Worm (Caenorhabditis elegans) whole organism, L4 larva: Measurements from ENCODE around the gene pqn-18.

Experiments used
- F37D6.2 ChIP-seq: sonication (generic microtip); optimal IDR thresholded peaks from 2 replicates; lab custom pipeline; 2016; ENCODE audit warnings: mild to moderate bottlenecking, missing genetic modification characterization, missing compliant biosample characterization
- R02D3.7 ChIP-seq: fragments of 150-350 bp; sonication (generic microtip); optimal IDR thresholded peaks from 3 replicates; lab custom pipeline; 2014; ENCODE audit warnings: missing biosample characterization, missing genetic modification characterization
- T20F7.1 ChIP-seq: fragments of 200-800 bp; sonication (Bioruptor generic); optimal IDR thresholded peaks from 2 replicates; lab custom pipeline; 2018; ENCODE audit warnings: mild to moderate bottlenecking, missing genetic modification characterization, missing compliant biosample characterization
- aha-1 ChIP-seq: fragments of 150-350 bp; peaks from one replicate; lab custom pipeline; 2014; ENCODE audit warnings: missing biosample characterization, missing genetic modification characterization
- ceh-44 ChIP-seq: fragments of 200-800 bp; sonication (Bioruptor generic); IDR thresholded peaks from 2 replicates; pipeline ENCODE4 v1.3.6; 2022; ENCODE audit warnings: missing genetic modification reagents, missing genetic modification characterization, missing compliant biosample characterization
- ceh-62 ChIP-seq: sonication (generic microtip); optimal IDR thresholded peaks from 2 replicates; lab custom pipeline; 2017; ENCODE audit warnings: missing biosample characterization, missing genetic modification characterization
- daf-16 ChIP-seq, 3 experiments: sonication (generic microtip); optimal IDR thresholded peaks; 2 replicates each; lab custom pipeline; 2016 to 2017; ENCODE audit warnings: missing genetic modification characterization in 3 of 3, missing genetic modification reagents in 3 of 3, mild to moderate bottlenecking in 2 of 3, missing compliant biosample characterization in 2 of 3, missing biosample characterization in 1 of 3, moderate library complexity in 1 of 3
- dmd-6 ChIP-seq: fragments of 200-800 bp; sonication (Bioruptor generic); IDR thresholded peaks from 2 replicates; pipeline ENCODE4 v1.3.6; 2022; ENCODE audit warnings: missing genetic modification reagents, missing genetic modification characterization, missing compliant biosample characterization
- dpl-1 ChIP-seq: fragments of 150-350 bp; optimal IDR thresholded peaks from 2 replicates; lab custom pipeline; 2014; ENCODE audit warnings: missing biosample characterization, missing genetic modification reagents, missing genetic modification characterization
- duxl-1 ChIP-seq: sonication (generic microtip); optimal IDR thresholded peaks from 2 replicates; lab custom pipeline; 2016; ENCODE audit warnings: mild to moderate bottlenecking, missing genetic modification characterization, moderate library complexity, missing compliant biosample characterization; ENCODE audit not compliant: poor library complexity
- dve-1 ChIP-seq: sonication (generic microtip); optimal IDR thresholded peaks from 2 replicates; lab custom pipeline; 2017; ENCODE audit warnings: antibody characterized with exemption, mild to moderate bottlenecking, missing genetic modification characterization, missing compliant biosample characterization; ENCODE audit not compliant: insufficient read depth
- egl-43 ChIP-seq: fragments of 200-800 bp; sonication (Bioruptor generic); IDR thresholded peaks from 2 replicates; pipeline ENCODE4 v1.3.6; 2022; ENCODE audit warnings: missing genetic modification reagents, missing genetic modification characterization, missing compliant biosample characterization
- fos-1 ChIP-seq: fragments of 150-350 bp; optimal IDR thresholded peaks from 2 replicates; lab custom pipeline; 2014; ENCODE audit warnings: missing biosample characterization, missing genetic modification characterization
- hlh-11 ChIP-seq: fragments of 200-800 bp; sonication (Bioruptor generic); optimal IDR thresholded peaks from 2 replicates; lab custom pipeline; 2018; ENCODE audit warnings: mild to moderate bottlenecking, missing genetic modification characterization, missing compliant biosample characterization
- hlh-30 ChIP-seq: sonication (generic microtip); optimal IDR thresholded peaks from 2 replicates; lab custom pipeline; 2017; ENCODE audit warnings: antibody characterized with exemption, mild to moderate bottlenecking, missing genetic modification characterization, missing compliant biosample characterization; ENCODE audit not compliant: insufficient read depth
- lin-1 ChIP-seq: fragments of 200-800 bp; sonication (Bioruptor generic); IDR thresholded peaks from 2 replicates; pipeline ENCODE4 v1.3.6; 2022; ENCODE audit warnings: missing genetic modification reagents, missing genetic modification characterization, missing compliant biosample characterization
- lin-13 ChIP-seq: fragments of 150-350 bp; optimal IDR thresholded peaks from 2 replicates; lab custom pipeline; 2014; ENCODE audit warnings: missing biosample characterization, missing genetic modification reagents, missing genetic modification characterization
- lin-38 ChIP-seq: fragments of 200-800 bp; sonication (Bioruptor generic); IDR thresholded peaks from 2 replicates; pipeline ENCODE4 v1.3.6; 2022; ENCODE audit warnings: missing genetic modification reagents, missing genetic modification characterization, missing compliant biosample characterization
- lin-39 ChIP-seq: fragments of 150-350 bp; optimal IDR thresholded peaks from 2 replicates; lab custom pipeline; 2014; ENCODE audit warnings: missing biosample characterization, missing genetic modification reagents, missing genetic modification characterization
- lsy-2 ChIP-seq, 2 experiments: fragments of 150-350 bp in 1 of 2; sonication (generic microtip) in 1 of 2; optimal IDR thresholded peaks; 2 replicates each; lab custom pipeline; 2014 to 2017; ENCODE audit warnings: missing biosample characterization in 2 of 2, missing genetic modification characterization in 2 of 2
- mdl-1 ChIP-seq, 2 experiments: fragments of 150-350 bp in 1 of 2; sonication (generic microtip) in 1 of 2; optimal IDR thresholded peaks; 2 replicates each; lab custom pipeline; 2014 to 2017; ENCODE audit warnings: missing biosample characterization in 2 of 2, missing genetic modification characterization in 2 of 2
- mdt-29 ChIP-seq: fragments of 200-800 bp; sonication (Bioruptor generic); IDR thresholded peaks from 2 replicates; pipeline ENCODE4 v1.3.6; 2022; ENCODE audit warnings: missing genetic modification reagents, missing genetic modification characterization, missing compliant biosample characterization
- mep-1 ChIP-seq: fragments of 150-350 bp; sonication (generic microtip); optimal IDR thresholded peaks from 3 replicates; lab custom pipeline; 2014; ENCODE audit warnings: missing biosample characterization, missing genetic modification characterization
- mes-2 ChIP-seq: sonication (generic microtip); optimal IDR thresholded peaks from 2 replicates; lab custom pipeline; 2016; ENCODE audit warnings: missing genotype, mild to moderate bottlenecking, missing genetic modification characterization, missing compliant biosample characterization; ENCODE audit not compliant: poor library complexity, severe bottlenecking
- mxl-3 ChIP-seq: fragments of 200-800 bp; sonication (Bioruptor generic); optimal IDR thresholded peaks from 2 replicates; lab custom pipeline; 2018; ENCODE audit warnings: mild to moderate bottlenecking, missing genetic modification characterization, missing compliant biosample characterization
- nhr-102 ChIP-seq: sonication (generic microtip); optimal IDR thresholded peaks from 2 replicates; lab custom pipeline; 2016; ENCODE audit warnings: mild to moderate bottlenecking, missing genetic modification characterization, moderate library complexity, missing compliant biosample characterization
- nhr-25 ChIP-seq: sonication (generic microtip); optimal IDR thresholded peaks from 2 replicates; lab custom pipeline; 2017; ENCODE audit warnings: missing genetic modification characterization, mild to moderate bottlenecking, missing compliant biosample characterization, antibody characterized with exemption, moderate library complexity, borderline replicate concordance; ENCODE audit not compliant: insufficient read depth
- nhr-28 ChIP-seq: fragments of 150-350 bp; optimal IDR thresholded peaks from 2 replicates; lab custom pipeline; 2014; ENCODE audit warnings: missing biosample characterization, missing genetic modification characterization
- nhr-42 ChIP-seq: fragments of 200-800 bp; sonication (Bioruptor generic); IDR thresholded peaks from 2 replicates; pipeline ENCODE4 v1.3.6; 2022; ENCODE audit warnings: missing genetic modification characterization, missing compliant biosample characterization
- nhr-6 ChIP-seq: fragments of 150-350 bp; optimal IDR thresholded peaks from 2 replicates; lab custom pipeline; 2014; ENCODE audit warnings: missing biosample characterization, missing genetic modification characterization
- nhr-76 ChIP-seq: fragments of 150-350 bp; optimal IDR thresholded peaks from 2 replicates; lab custom pipeline; 2014; ENCODE audit warnings: missing biosample characterization, missing genetic modification characterization
- nhr-77 ChIP-seq: fragments of 150-350 bp; optimal IDR thresholded peaks from 2 replicates; lab custom pipeline; 2014; ENCODE audit warnings: missing biosample characterization, missing genetic modification characterization
- pha-4 ChIP-seq, 2 experiments: fragments of 150-350 bp in 1 of 2; fragments of 200-800 bp in 1 of 2; sonication (Bioruptor generic) in 1 of 2; IDR thresholded peaks in 1 of 2; optimal IDR thresholded peaks in 1 of 2; 2 replicates each; pipeline versions ENCODE4 v1.3.6 to Lab custom; 2014 to 2022; ENCODE audit warnings: missing genetic modification characterization in 2 of 2, missing genetic modification reagents in 2 of 2, missing biosample characterization in 1 of 2, missing compliant biosample characterization in 1 of 2
- pqm-1 ChIP-seq: sonication (generic microtip); optimal IDR thresholded peaks from 2 replicates; lab custom pipeline; 2017; ENCODE audit warnings: missing biosample characterization, missing genetic modification characterization
- rbr-2 ChIP-seq: sonication (generic microtip); optimal IDR thresholded peaks from 2 replicates; lab custom pipeline; 2016; ENCODE audit warnings: missing genotype, missing genetic modification characterization, missing compliant biosample characterization
- set-16 ChIP-seq: fragments of 200-800 bp; sonication (Bioruptor generic); IDR thresholded peaks from 2 replicates; pipeline ENCODE4 v1.3.6; 2022; ENCODE audit warnings: missing genetic modification reagents, missing genetic modification characterization, missing compliant biosample characterization
- spr-1 ChIP-seq: sonication (generic microtip); optimal IDR thresholded peaks from 2 replicates; lab custom pipeline; 2016; ENCODE audit warnings: mild to moderate bottlenecking, missing genetic modification characterization, missing compliant biosample characterization
- spr-3 ChIP-seq: fragments of 200-800 bp; sonication (Bioruptor generic); optimal IDR thresholded peaks from 2 replicates; lab custom pipeline; 2018; ENCODE audit warnings: mild to moderate bottlenecking, missing genetic modification characterization, missing compliant biosample characterization
- tag-97 ChIP-seq: fragments of 200-800 bp; sonication (Bioruptor generic); IDR thresholded peaks from 2 replicates; pipeline ENCODE4 v1.3.6; 2022; ENCODE audit warnings: missing genetic modification characterization, missing compliant biosample characterization
- tra-1 ChIP-seq: fragments of 200-800 bp; sonication (Bioruptor generic); IDR thresholded peaks from 2 replicates; pipeline ENCODE4 v1.3.6; 2022; ENCODE audit warnings: missing genetic modification reagents, missing genetic modification characterization, missing compliant biosample characterization
- unc-130 ChIP-seq: sonication (generic microtip); optimal IDR thresholded peaks from 2 replicates; lab custom pipeline; 2016; ENCODE audit warnings: missing genetic modification reagents, missing genetic modification characterization, missing compliant biosample characterization
- unc-62 ChIP-seq, 3 experiments: fragments of 150-350 bp in 1 of 3; sonication (generic microtip); optimal IDR thresholded peaks in 2 of 3; peaks in 1 of 3; 1 replicate in 1 of 3; 2 replicates in 2 of 3; lab custom pipeline; 2014 to 2017; ENCODE audit warnings: missing biosample characterization in 3 of 3, missing genetic modification characterization in 3 of 3, missing genetic modification reagents in 3 of 3, missing genotype in 1 of 3
- zfp-2 ChIP-seq: sonication (generic microtip); optimal IDR thresholded peaks from 2 replicates; lab custom pipeline; 2016; ENCODE audit warnings: mild to moderate bottlenecking, missing genetic modification characterization, missing compliant biosample characterization
- ztf-11 ChIP-seq: fragments of 150-350 bp; optimal IDR thresholded peaks from 2 replicates; lab custom pipeline; 2014; ENCODE audit warnings: missing biosample characterization, missing genetic modification characterization

The pqn-18 gene

ce11 chrX:12907502-12907901 lies at the start of gene pqn-18:
Gene pqn-18, plus strand, starts transcription at chrX:12907832.
- TF ChIP-seq zfp-2 = no peak
- no peak for TF ChIP-seq unc-130 (GFP tag; lab: Kevin White, UChicago)
- TF ChIP-seq mep-1 = peak; percentile 24
- peak in 1 of 2 experiments; percentile 13 for TF ChIP-seq mdl-1 (tag; optimal IDR thresholded peaks at IDR 0.05; lab: Kevin White, UChicago)
- peak; percentile 34 for TF ChIP-seq hlh-30
- peak; percentile 45; the same call in 1 of the 2 replicates for TF ChIP-seq dmd-6 (GFP tag; lab: Robert Waterston, UW)
- peak; percentile 72 for TF ChIP-seq nhr-28 (tag; lab: Kevin White, UChicago)
- TF ChIP-seq unc-62 (GFP tag; optimal IDR thresholded peaks at IDR 0.05 in 1 of 2; lab: Kevin White, UChicago) = peak in 1 of 2 experiments; percentile 66
- TF ChIP-seq unc-62 (tag; optimal IDR thresholded peaks at IDR 0.05; lab: Kevin White, UChicago) = no peak
- TF ChIP-seq, all 104 proteins: peak for 6

DNA sequence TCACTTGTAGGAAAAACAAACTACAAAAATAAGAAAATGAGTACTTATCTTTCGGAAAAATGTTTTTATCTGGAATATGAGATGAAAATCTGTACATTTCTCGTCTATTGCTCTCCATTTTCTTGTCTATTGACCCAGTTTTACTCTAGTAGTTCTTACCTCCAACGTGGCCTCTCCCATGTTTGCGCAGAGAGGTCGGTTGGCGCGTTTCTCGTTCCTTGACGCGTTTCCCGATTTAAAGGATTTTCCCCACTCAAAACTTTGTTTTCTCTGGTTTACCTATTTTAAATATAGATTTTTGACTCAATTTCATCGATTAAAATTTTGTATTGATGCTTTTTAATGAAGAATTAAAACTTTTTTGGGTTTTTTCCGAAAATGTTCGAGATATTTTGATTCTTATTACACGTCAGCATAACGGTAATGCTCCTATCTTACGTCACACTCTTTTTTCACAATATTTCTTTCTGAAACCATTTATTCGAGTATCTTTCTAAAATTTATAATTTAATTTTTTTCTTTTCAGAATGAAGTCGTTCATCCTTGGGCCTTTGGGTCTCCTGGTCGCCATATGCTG lies 46.8 kb upstream of the pqn-18 start, which contains the start of gene T14G8.3:
Gene T14G8.3 (plus strand): TSS at position 527 of the 577 bp plus-strand sequence.
- peak in 1 of 2 experiments; percentile 41 for TF ChIP-seq mdl-1 (tag; optimal IDR thresholded peaks at IDR 0.05; lab: Kevin White, UChicago)
- no peak for TF ChIP-seq nhr-76 (tag; lab: Kevin White, UChicago)
- no peak for TF ChIP-seq daf-16 (GFP tag; optimal IDR thresholded peaks at IDR 0.05; lab: Kevin White, UChicago)
- peak; percentile 52 for TF ChIP-seq daf-16 (tag; optimal IDR thresholded peaks at IDR 0.05; lab: Kevin White, UChicago)
- TF ChIP-seq F37D6.2 = no peak
- TF ChIP-seq fos-1 (tag; lab: Kevin White, UChicago) = no peak
- TF ChIP-seq nhr-25 = peak; percentile 11
- peak; percentile 39 for TF ChIP-seq hlh-30
- peak; percentile 69 for TF ChIP-seq dve-1 (tag; lab: Kevin White, UChicago)
- TF ChIP-seq duxl-1 (tag; lab: Kevin White, UChicago) = no peak
- peak; percentile 7 for TF ChIP-seq pqm-1
- TF ChIP-seq mxl-3 (GFP tag; lab: Kevin White, UChicago) = peak; percentile 19
- peak; percentile 69 for TF ChIP-seq mes-2
- peak; percentile 77 for TF ChIP-seq aha-1
- peak; percentile 68 for TF ChIP-seq hlh-11 (tag; lab: Kevin White, UChicago)
- peak in 1 of 2 experiments; percentile 75 for TF ChIP-seq lsy-2 (tag; optimal IDR thresholded peaks at IDR 0.05; lab: Kevin White, UChicago)
- TF ChIP-seq ceh-44 (GFP tag; lab: Robert Waterston, UW) = no peak
- peak; percentile 83 for TF ChIP-seq mep-1
- peak; percentile 45 for TF ChIP-seq T20F7.1 (GFP tag; lab: Kevin White, UChicago)
- TF ChIP-seq rbr-2 (tag; lab: Kevin White, UChicago) = peak; percentile 44
- TF ChIP-seq nhr-6 (tag; lab: Kevin White, UChicago) = peak; percentile 57
- TF ChIP-seq dpl-1 (GFP tag; lab: Kevin White, UChicago) = peak; percentile 49
- no peak for TF ChIP-seq nhr-42 (GFP tag; lab: Robert Waterston, UW)
- TF ChIP-seq dmd-6 (GFP tag; lab: Robert Waterston, UW) = peak; percentile 26; the same call in 1 of the 2 replicates
- no peak for TF ChIP-seq egl-43 (GFP tag; lab: Robert Waterston, UW)
- TF ChIP-seq nhr-77 (tag; lab: Kevin White, UChicago) = peak; percentile 52
- TF ChIP-seq lin-38 (GFP tag; lab: Robert Waterston, UW) = no peak
- no peak for TF ChIP-seq ztf-11 (tag; lab: Kevin White, UChicago)
- peak; percentile 23 for TF ChIP-seq nhr-102 (tag; lab: Kevin White, UChicago)
- peak; percentile 58 for TF ChIP-seq nhr-28 (tag; lab: Kevin White, UChicago)
- TF ChIP-seq spr-1 (tag; lab: Kevin White, UChicago) = peak; percentile 6
- no peak for TF ChIP-seq lin-13
- TF ChIP-seq, all 104 proteins: peak for 21

DNA sequence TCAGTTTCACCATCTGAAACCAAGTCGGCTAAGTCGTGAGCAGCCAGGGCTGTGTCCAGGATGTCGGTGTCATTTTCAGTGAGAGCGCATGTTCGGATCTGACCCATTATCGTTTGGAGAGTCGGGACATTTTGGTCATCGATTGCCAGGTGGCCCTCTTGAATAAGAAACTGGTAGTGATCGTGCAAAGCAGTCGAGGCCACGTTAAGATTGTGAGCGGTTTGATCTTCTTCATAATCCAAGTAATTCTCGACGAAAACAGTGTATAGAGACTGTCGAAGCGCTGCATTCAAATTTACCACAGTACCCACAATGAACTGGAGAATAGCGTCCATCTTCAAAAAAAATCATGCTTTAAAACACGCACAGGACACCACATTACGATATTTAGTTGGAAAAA lies 45.1 kb upstream of the pqn-18 start, which contains the start of gene T14G8.6:
Gene T14G8.6 (minus strand): TSS at position 338 of the 400 bp plus-strand sequence.
- TF ChIP-seq mdt-29 = no peak
- TF ChIP-seq spr-3 (GFP tag; lab: Kevin White, UChicago) = no peak
- TF ChIP-seq dmd-6 (GFP tag; lab: Robert Waterston, UW) = no peak
- TF ChIP-seq lin-1 (GFP tag; lab: Robert Waterston, UW) = no peak
- 0 out of 2 replicates have a peak, but pooled peaks have one; percentile 24 for TF ChIP-seq tag-97 (GFP tag; lab: Robert Waterston, UW)
- no peak for TF ChIP-seq lin-39
- no peak for TF ChIP-seq zfp-2
- TF ChIP-seq tra-1 (GFP tag; lab: Robert Waterston, UW) = no peak
- TF ChIP-seq duxl-1 (tag; lab: Kevin White, UChicago) = no peak
- TF ChIP-seq fos-1 (tag; lab: Kevin White, UChicago) = no peak
- no peak for TF ChIP-seq set-16 (GFP tag; lab: Robert Waterston, UW)
- no peak for TF ChIP-seq pha-4 (GFP tag; IDR thresholded peaks at IDR 0.05; lab: Robert Waterston, UW)
- TF ChIP-seq pha-4 (tag; optimal IDR thresholded peaks at IDR 0.05; lab: Kevin White, UChicago) = no peak
- no peak for TF ChIP-seq mdl-1 (tag; optimal IDR thresholded peaks at IDR 0.05; lab: Kevin White, UChicago)
- TF ChIP-seq aha-1 = peak; percentile 95
- TF ChIP-seq R02D3.7 (tag; lab: Kevin White, UChicago) = no peak
- TF ChIP-seq nhr-28 (tag; lab: Kevin White, UChicago) = no peak
- no peak for TF ChIP-seq ceh-62 (tag; lab: Kevin White, UChicago)
